Fruit fly (Drosophila melanogaster): Measurements from ENCODE around the gene Tgs1.
A peak's percentile ranks its signal among the peaks of the same experiment; 100 is the strongest.

The Tgs1 gene

DNA sequence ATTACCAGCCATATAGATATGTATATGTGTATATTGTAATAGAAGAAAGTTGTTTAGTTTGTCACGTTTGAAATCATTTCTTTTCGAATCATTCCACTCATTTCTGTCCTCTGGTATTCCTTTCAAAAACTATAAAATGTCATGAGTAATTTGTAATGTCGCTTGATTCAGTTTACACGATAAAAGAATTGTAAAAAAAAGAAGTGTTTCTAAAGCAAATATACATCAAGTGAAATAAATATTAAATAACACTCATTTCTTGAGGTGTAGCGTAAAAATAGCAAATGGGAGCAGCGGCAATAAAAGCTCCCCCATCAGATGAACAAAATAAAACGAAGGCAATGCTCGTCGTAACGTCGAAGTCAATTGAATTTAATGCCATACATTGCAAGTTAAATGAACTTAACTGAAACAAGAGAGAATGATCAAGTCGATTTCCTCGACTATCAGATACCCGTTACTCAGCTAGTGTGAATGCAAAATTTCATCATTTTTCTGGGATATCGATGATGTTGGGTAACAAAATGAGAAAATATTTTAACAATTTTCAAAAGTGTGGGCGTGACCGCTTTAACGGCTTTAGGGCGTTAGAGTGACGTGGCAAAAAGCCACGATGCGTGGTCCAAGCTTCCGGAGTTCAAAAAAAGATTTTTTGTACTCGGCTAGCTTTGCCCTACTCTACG is 40.1 kb downstream of the Tgs1 start:
- TF ChIP-seq CG15514 (GFP tag; optimal IDR thresholded peaks at IDR 0.05), result no peak
- TF ChIP-seq CoRest (tag; optimal IDR thresholded peaks at IDR 0.05), result peak; percentile 46
- peak; percentile 8; the same call in 1 of the 2 replicates for TF ChIP-seq CG13287 (GFP tag; IDR thresholded peaks at IDR 0.05; ENCODE audit: partially characterized antibody)
- no peak for TF ChIP-seq CG12744 (GFP tag; optimal IDR thresholded peaks at IDR 0.05)
- TF ChIP-seq Xbp1 (GFP tag; optimal IDR thresholded peaks at IDR 0.05), result no peak
- peak; percentile 61 for TF ChIP-seq Sox102F (GFP tag; optimal IDR thresholded peaks at IDR 0.05)
- TF ChIP-seq PHDP (tag; optimal IDR thresholded peaks at IDR 0.05), result peak; percentile 5
- TF ChIP-seq Rfx (GFP tag; IDR thresholded peaks at IDR 0.05), result no peak
- no peak for TF ChIP-seq grn (GFP tag; optimal IDR thresholded peaks at IDR 0.05)
- no peak for TF ChIP-seq tap (tag; optimal IDR thresholded peaks at IDR 0.05)
- TF ChIP-seq unc-4 (GFP tag; IDR thresholded peaks at IDR 0.05; ENCODE audit: partially characterized antibody), result no peak
- TF ChIP-seq Drgx (GFP tag; IDR thresholded peaks at IDR 0.05), result 0 out of 2 replicates have a peak, but pooled peaks have one; percentile 20
- no peak for TF ChIP-seq fd3F (GFP tag; optimal IDR thresholded peaks at IDR 0.05)
- no peak for TF ChIP-seq Ravus (GFP tag; IDR thresholded peaks at IDR 0.05)
- no peak for TF ChIP-seq Poxn (GFP tag; IDR thresholded peaks at IDR 0.05)
- no peak for TF ChIP-seq dan (GFP tag; IDR thresholded peaks at IDR 0.05)
- TF ChIP-seq CG17612 (GFP tag; IDR thresholded peaks at IDR 0.05), result no peak
- peak; percentile 24 for TF ChIP-seq CG7839 (tag; optimal IDR thresholded peaks at IDR 0.05)
- TF ChIP-seq Fer1 (GFP tag; optimal IDR thresholded peaks at IDR 0.05), result no peak
- no peak for TF ChIP-seq CG33557 (GFP tag; optimal IDR thresholded peaks at IDR 0.05)
- no peak for TF ChIP-seq CG42726 (GFP tag; IDR thresholded peaks at IDR 0.05; ENCODE audit: partially characterized antibody)
- TF ChIP-seq ase (GFP tag; IDR thresholded peaks at IDR 0.05), result no peak
- TF ChIP-seq Six4 (GFP tag; optimal IDR thresholded peaks at IDR 0.05), result no peak
- TF ChIP-seq hth (optimal IDR thresholded peaks at IDR 0.05), result no peak
- TF ChIP-seq CG12071 (GFP tag; optimal IDR thresholded peaks at IDR 0.05), result no peak
- no peak for TF ChIP-seq CG1792 (GFP tag; optimal IDR thresholded peaks at IDR 0.05)
- peak; percentile 43; the same call in 2 of the 3 replicates for TF ChIP-seq row (GFP tag; IDR thresholded peaks at IDR 0.05)
- TF ChIP-seq CG8478 (optimal IDR thresholded peaks at IDR 0.05), result no peak
- TF ChIP-seq da (GFP tag; optimal IDR thresholded peaks at IDR 0.05), result no peak
- TF ChIP-seq gsb-n (tag; optimal IDR thresholded peaks at IDR 0.05), result no peak
- no peak for TF ChIP-seq Lhr (GFP tag; optimal IDR thresholded peaks at IDR 0.05)
- peak; percentile 50 for TF ChIP-seq CG15269 (tag; optimal IDR thresholded peaks at IDR 0.05)
- TF ChIP-seq zf30C (GFP tag; optimal IDR thresholded peaks at IDR 0.05), result no peak
- TF ChIP-seq CG6813 (GFP tag; optimal IDR thresholded peaks at IDR 0.05), result no peak
- no peak for TF ChIP-seq CG13775 (GFP tag; optimal IDR thresholded peaks at IDR 0.05)
- no peak for TF ChIP-seq CG32532 (GFP tag; IDR thresholded peaks at IDR 0.05)
- peak; percentile 1 for TF ChIP-seq unpg (GFP tag; optimal IDR thresholded peaks at IDR 0.05)
- TF ChIP-seq ham (GFP tag; IDR thresholded peaks at IDR 0.05), result no peak
- TF ChIP-seq tup (GFP tag; optimal IDR thresholded peaks at IDR 0.05), result no peak
- peak; percentile 58; the same call in 1 of the 3 replicates for TF ChIP-seq hb (GFP tag; IDR thresholded peaks at IDR 0.05; ENCODE audit: partially characterized antibody)
- no peak for TF ChIP-seq yki (optimal IDR thresholded peaks at IDR 0.05)
- no peak for TF ChIP-seq NfI (GFP tag; optimal IDR thresholded peaks at IDR 0.05)
- no peak for TF ChIP-seq wor (GFP tag; IDR thresholded peaks at IDR 0.05)
- no peak for TF ChIP-seq chinmo (GFP tag; IDR thresholded peaks at IDR 0.05; ENCODE audit: partially characterized antibody)
- TF ChIP-seq abd-A (tag; optimal IDR thresholded peaks at IDR 0.05), result no peak
- no peak for TF ChIP-seq Bdp1 (GFP tag; optimal IDR thresholded peaks at IDR 0.05)
- TF ChIP-seq Dip3 (GFP tag; optimal IDR thresholded peaks at IDR 0.05), result no peak
- TF ChIP-seq Neu2 (GFP tag; optimal IDR thresholded peaks at IDR 0.05; ENCODE audit: borderline replicate concordance), result no peak
- no peak for TF ChIP-seq CG6765 (GFP tag; optimal IDR thresholded peaks at IDR 0.05)
- TF ChIP-seq BtbVII (GFP tag; optimal IDR thresholded peaks at IDR 0.05), result no peak
